Worm (Caenorhabditis elegans): ENCODE results near the gene C08F1.8.
"Not testable (repeated sequence)": the region's sequence is repeated elsewhere in the genome, so short reads cannot be mapped to it uniquely, and the experiment has no call there.

DNA sequence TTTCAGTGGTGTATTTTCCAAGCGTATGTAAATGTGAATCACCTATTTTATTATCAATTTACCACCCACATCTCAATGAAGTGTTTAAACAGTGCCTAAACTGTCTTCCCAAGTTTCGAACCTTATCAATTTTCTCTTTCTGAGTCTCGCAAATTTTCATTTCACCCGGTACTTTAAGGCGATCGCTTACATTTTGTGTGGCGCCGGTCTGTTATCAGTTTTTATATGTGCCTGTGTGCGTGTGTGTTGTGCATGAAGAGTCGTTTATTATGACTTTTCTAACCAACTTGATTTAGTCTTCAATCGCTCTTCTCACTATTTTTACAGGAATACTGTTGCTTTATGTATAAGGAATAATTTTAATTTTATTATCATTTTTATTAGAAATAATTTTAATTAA lies 15.5 kb upstream of the C08F1.8 start:
- TF ChIP-seq nhr-237, lin-39 (tag; optimal IDR thresholded peaks at IDR 0.05): not testable (repeated sequence)

All from whole organism, L1 larva.